Fruit fly (Drosophila melanogaster): ENCODE measurements around the gene Cdk8.

The Cdk8 gene

DNA sequence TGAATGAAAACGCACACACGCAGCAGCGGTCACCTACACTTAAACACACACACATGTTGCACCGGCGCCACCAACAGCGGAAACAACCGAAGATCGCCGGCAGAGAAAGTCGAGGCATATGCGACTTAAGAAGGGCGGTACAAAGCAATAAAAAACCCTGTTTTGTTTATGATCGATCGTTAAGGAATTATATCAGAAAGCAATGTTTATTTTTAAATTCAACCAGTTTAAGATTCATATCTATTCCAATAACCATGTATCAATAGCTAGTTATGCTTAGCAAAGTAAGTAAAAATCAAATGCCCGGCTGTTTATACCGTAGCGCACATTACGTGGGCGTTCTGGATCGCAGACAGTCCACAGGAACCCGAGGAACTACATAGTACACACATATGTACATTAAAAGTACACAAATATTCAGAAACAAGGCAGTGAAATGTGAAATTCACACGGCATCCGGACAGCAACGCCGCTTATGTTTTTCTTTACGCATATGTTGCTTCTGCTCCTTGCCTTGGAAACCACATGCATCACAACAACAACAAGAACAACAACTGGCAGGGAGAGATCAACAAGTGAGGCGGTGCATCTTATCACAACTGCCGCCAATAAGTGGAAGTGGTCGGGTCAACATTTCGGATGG lies 17.4 kb upstream of the Cdk8 start (continued):
- TF ChIP-seq CG11085 (GFP tag; IDR thresholded peaks at IDR 0.05) (peak; percentile 90), CG3281 (GFP tag; optimal IDR thresholded peaks at IDR 0.05) (peak; percentile 93), CG31441 (GFP tag; IDR thresholded peaks at IDR 0.05) (peak; percentile 69), ftz-f1 (GFP tag; optimal IDR thresholded peaks at IDR 0.05) (peak; percentile 38), CG32767 (GFP tag; IDR thresholded peaks at IDR 0.05) (peak; percentile 97), CG31365 (tag; optimal IDR thresholded peaks at IDR 0.05) (peak; percentile 88), CG9215 (GFP tag; IDR thresholded peaks at IDR 0.05) (peak; percentile 88), ara (GFP tag; IDR thresholded peaks at IDR 0.05) (peak; percentile 99), vvl (GFP tag; IDR thresholded peaks at IDR 0.05) (peak; percentile 99), abd-A (tag; optimal IDR thresholded peaks at IDR 0.05) (peak; percentile 58)

DNA sequence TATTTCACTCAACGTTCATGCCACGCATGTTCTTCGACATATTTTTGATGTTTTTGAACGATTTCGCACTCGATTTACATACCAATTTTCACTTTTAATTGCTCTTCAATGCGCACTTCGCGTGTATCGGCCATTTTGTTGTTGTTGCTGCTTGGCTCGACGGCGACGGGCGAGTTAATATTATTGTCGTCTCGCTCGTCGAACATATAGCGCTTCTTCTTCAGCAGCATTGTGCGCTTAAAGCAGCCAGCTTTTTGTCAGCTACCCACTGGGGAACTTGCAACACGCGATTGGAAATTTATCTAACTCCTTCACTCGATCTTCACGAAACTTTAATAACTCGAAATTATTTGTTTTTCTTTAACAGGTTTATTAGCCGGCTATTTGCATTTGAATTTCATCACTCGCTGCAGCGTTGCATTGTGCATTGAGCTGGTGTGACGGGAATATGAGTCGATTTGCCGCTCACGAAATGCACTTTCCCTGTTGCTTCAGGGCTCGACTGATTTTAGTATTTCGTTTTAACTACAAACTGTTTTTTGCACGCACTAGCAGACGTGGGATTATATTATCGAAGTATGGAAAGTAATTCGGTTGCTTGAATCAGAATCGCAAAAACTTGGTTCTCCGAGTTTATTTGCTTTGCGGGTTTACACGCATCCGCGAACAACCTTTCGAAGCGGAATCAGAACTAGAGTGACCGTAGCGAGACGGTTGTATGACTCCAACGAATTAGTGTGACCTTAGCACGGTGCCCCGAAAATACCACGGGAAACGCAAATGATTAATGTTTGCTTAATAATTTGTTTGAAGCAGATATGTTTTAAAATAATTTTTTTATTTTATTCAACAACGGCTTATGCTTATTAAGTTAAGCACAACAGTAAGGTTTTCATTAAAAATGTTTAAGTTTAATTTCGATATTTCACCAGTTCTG lies 16.4 kb upstream of the Cdk8 start, which contains the start of gene RasGAP1:
RasGAP1 (minus strand) TSS at position 703 of the 937 bp plus-strand sequence.
- TF ChIP-seq wek (GFP tag; optimal IDR thresholded peaks at IDR 0.05) (no peak), BEAF-32 (GFP tag; optimal IDR thresholded peaks at IDR 0.05) (peak; percentile 61), CG4328 (GFP tag; optimal IDR thresholded peaks at IDR 0.05) (no peak), Doc3 (GFP tag; IDR thresholded peaks at IDR 0.05; ENCODE audit: partially characterized antibody) (0 out of 3 replicates have a peak, but pooled peaks have one; percentile 44), CG12155 (GFP tag; optimal IDR thresholded peaks at IDR 0.05) (peak; percentile 82), CG34224 (GFP tag; IDR thresholded peaks at IDR 0.05; ENCODE audit: partially characterized antibody) (0 out of 3 replicates have a peak, but pooled peaks have one; percentile 16), CG13424 (tag; optimal IDR thresholded peaks at IDR 0.05) (no peak), jumu (GFP tag; optimal IDR thresholded peaks at IDR 0.05) (peak; percentile 18), CG12769 (tag; optimal IDR thresholded peaks at IDR 0.05) (peak; percentile 27), hb (GFP tag; IDR thresholded peaks at IDR 0.05; ENCODE audit: partially characterized antibody) (no peak), inv (GFP tag; IDR thresholded peaks at IDR 0.05; ENCODE audit: partially characterized antibody) (peak; percentile 28; the same call in 1 of the 2 replicates), CG8478 (optimal IDR thresholded peaks at IDR 0.05) (peak; percentile 72), p53 (GFP tag; optimal IDR thresholded peaks at IDR 0.05) (no peak), ken (GFP tag; IDR thresholded peaks at IDR 0.05) (peak; percentile 35; the same call in 2 of the 3 replicates), scrt (GFP tag; optimal IDR thresholded peaks at IDR 0.05) (peak; percentile 87), CG5180 (GFP tag; optimal IDR thresholded peaks at IDR 0.05) (peak; percentile 46), Neu2 (GFP tag; optimal IDR thresholded peaks at IDR 0.05; ENCODE audit: borderline replicate concordance) (no peak), chm (GFP tag; IDR thresholded peaks at IDR 0.05) (peak; percentile 52), CG4360 (GFP tag; IDR thresholded peaks at IDR 0.05) (peak; percentile 88), fd96Cb (tag; optimal IDR thresholded peaks at IDR 0.05) (no peak), CG6813 (GFP tag; optimal IDR thresholded peaks at IDR 0.05) (no peak), insv (GFP tag; optimal IDR thresholded peaks at IDR 0.05) (no peak), Side (GFP tag; optimal IDR thresholded peaks at IDR 0.05) (no peak), pho (GFP tag; optimal IDR thresholded peaks at IDR 0.05) (peak; percentile 5), gce (GFP tag; IDR thresholded peaks at IDR 0.05) (no peak), ci (GFP tag; IDR thresholded peaks at IDR 0.05) (0 out of 3 replicates have a peak, but pooled peaks have one; percentile 5), CG6689 (GFP tag; IDR thresholded peaks at IDR 0.05) (0 out of 2 replicates have a peak, but pooled peaks have one; percentile 5), CG2116 (GFP tag; optimal IDR thresholded peaks at IDR 0.05) (peak; percentile 95), HmgZ (tag; optimal IDR thresholded peaks at IDR 0.05) (no peak), chn (GFP tag; optimal IDR thresholded peaks at IDR 0.05) (peak; percentile 36), slbo (GFP tag; IDR thresholded peaks at IDR 0.05) (peak; percentile 54), danr (GFP tag; IDR thresholded peaks at IDR 0.05) (no peak), lab (GFP tag; optimal IDR thresholded peaks at IDR 0.05) (peak; percentile 4), z (GFP tag; IDR thresholded peaks at IDR 0.05) (0 out of 3 replicates have a peak, but pooled peaks have one; percentile 36), CG15479 (GFP tag; optimal IDR thresholded peaks at IDR 0.05) (peak; percentile 32), sr (GFP tag; IDR thresholded peaks at IDR 0.05) (0 out of 3 replicates have a peak, but pooled peaks have one; percentile 16)

Measured in whole organism, embryonic.